Fruit fly (Drosophila melanogaster) whole organism, embryonic: Measurements from ENCODE around the gene Pnn.
A peak's percentile ranks its signal among the peaks of the same experiment; 100 is the strongest.

Experiments used
- Abd-B ChIP-seq: fragments of 200-800 bp; sonication (Bioruptor generic); optimal IDR thresholded peaks from 2 replicates; lab custom pipeline; 2018; ENCODE audit warnings: missing biosample characterization, mild to moderate bottlenecking, missing genetic modification characterization, moderate library complexity
- Atf3 ChIP-seq: fragments of 200-800 bp; sonication (Bioruptor generic); optimal IDR thresholded peaks from 3 replicates; lab custom pipeline; 2016; ENCODE audit warnings: missing biosample characterization, missing genetic modification characterization
- CG1024 ChIP-seq: fragments of 200-800 bp; sonication (Bioruptor generic); IDR thresholded peaks from 2 replicates; pipeline ENCODE4 v1.3.6; 2022; ENCODE audit warnings: missing biosample characterization, missing genetic modification characterization
- CG10959 ChIP-seq: fragments of 200-800 bp; sonication (Bioruptor generic); IDR thresholded peaks from 2 replicates; pipeline ENCODE4 v1.3.6; 2022; ENCODE audit warnings: missing biosample characterization, missing genetic modification characterization
- CG11093 ChIP-seq: fragments of 200-800 bp; sonication (Bioruptor generic); IDR thresholded peaks from 3 replicates; pipeline ENCODE4 v1.3.6; 2022; ENCODE audit warnings: missing biosample characterization, missing genetic modification characterization
- CG11504 ChIP-seq: fragments of 200-800 bp; sonication (Bioruptor generic); optimal IDR thresholded peaks from 3 replicates; lab custom pipeline; 2019; ENCODE audit warnings: missing biosample characterization, mild to moderate bottlenecking, missing genetic modification characterization, moderate library complexity
- CG14860 ChIP-seq: fragments of 200-800 bp; sonication (Bioruptor generic); IDR thresholded peaks from 3 replicates; pipeline ENCODE4 v1.3.6; 2022; ENCODE audit warnings: missing biosample characterization, missing genetic modification characterization; ENCODE audit not compliant: partially characterized antibody
- CG15601 ChIP-seq: fragments of 200-800 bp; sonication (Bioruptor generic); optimal IDR thresholded peaks from 3 replicates; lab custom pipeline; 2019; ENCODE audit warnings: missing biosample characterization, mild to moderate bottlenecking, missing genetic modification characterization, moderate library complexity
- CG17361 ChIP-seq: fragments of 200-800 bp; sonication (Bioruptor generic); IDR thresholded peaks from 3 replicates; pipeline ENCODE4 v1.3.6; 2022; ENCODE audit warnings: missing biosample characterization, missing genetic modification characterization
- CG17612 ChIP-seq: fragments of 200-800 bp; sonication (Bioruptor generic); IDR thresholded peaks from 2 replicates; pipeline ENCODE4 v1.3.6; 2022; ENCODE audit warnings: missing biosample characterization, missing genetic modification characterization
- CG2116 ChIP-seq: fragments of 200-800 bp; sonication (Bioruptor generic); optimal IDR thresholded peaks from 3 replicates; lab custom pipeline; 2018; ENCODE audit warnings: missing biosample characterization, mild to moderate bottlenecking, missing genetic modification characterization
- CG34422 ChIP-seq: fragments of 200-800 bp; sonication (Bioruptor generic); IDR thresholded peaks from 3 replicates; pipeline ENCODE4 v1.3.6; 2022; ENCODE audit warnings: missing biosample characterization, missing genetic modification characterization
- CG43689 ChIP-seq: fragments of 200-800 bp; sonication (Bioruptor generic); IDR thresholded peaks from 2 replicates; pipeline ENCODE4 v1.3.6; 2022; ENCODE audit warnings: missing biosample characterization, missing genetic modification characterization
- CG6854 ChIP-seq: fragments of 200-800 bp; sonication (Bioruptor generic); optimal IDR thresholded peaks from 3 replicates; lab custom pipeline; 2017; ENCODE audit warnings: missing biosample characterization, mild to moderate bottlenecking, missing genetic modification characterization
- CG7556 ChIP-seq: fragments of 200-800 bp; sonication (Bioruptor generic); optimal IDR thresholded peaks from 2 replicates; lab custom pipeline; 2017; ENCODE audit warnings: missing biosample characterization, mild to moderate bottlenecking, missing genetic modification characterization
- CG8478 ChIP-seq: fragments of >200 bp; optimal IDR thresholded peaks from 2 replicates; lab custom pipeline; 2018
- CG9609 ChIP-seq: fragments of 200-800 bp; sonication (Bioruptor generic); optimal IDR thresholded peaks from 3 replicates; lab custom pipeline; 2016; ENCODE audit warnings: missing biosample characterization, missing genetic modification characterization
- CrebB ChIP-seq: fragments of 200-800 bp; sonication (Bioruptor generic); optimal IDR thresholded peaks from 3 replicates; lab custom pipeline; 2018; ENCODE audit warnings: missing biosample characterization, mild to moderate bottlenecking, missing genetic modification characterization
- Dbx ChIP-seq: fragments of 200-800 bp; sonication (Bioruptor generic); IDR thresholded peaks from 3 replicates; pipeline ENCODE4 v1.3.6; 2022; ENCODE audit warnings: missing biosample characterization, missing genetic modification characterization
- Deaf1 ChIP-seq: fragments of 200-800 bp; optimal IDR thresholded peaks from 3 replicates; lab custom pipeline; 2019; ENCODE audit warnings: missing biosample characterization, mild to moderate bottlenecking, missing genetic modification characterization, moderate library complexity
- Dek ChIP-seq: fragments of 200-800 bp; sonication (Bioruptor generic); optimal IDR thresholded peaks from 3 replicates; lab custom pipeline; 2019; ENCODE audit warnings: missing biosample characterization, mild to moderate bottlenecking, missing genetic modification characterization, moderate library complexity
- Drgx ChIP-seq: fragments of 200-800 bp; sonication (Bioruptor generic); IDR thresholded peaks from 2 replicates; pipeline ENCODE4 v1.3.6; 2022; ENCODE audit warnings: missing biosample characterization, missing genetic modification characterization
- Hr3 ChIP-seq: fragments of 200-800 bp; sonication (Bioruptor generic); optimal IDR thresholded peaks from 3 replicates; lab custom pipeline; 2016; ENCODE audit warnings: missing biosample characterization, missing genetic modification characterization
- Hr78 ChIP-seq, 2 experiments: fragments of 200-800 bp in 1 of 2; fragments of >200 bp in 1 of 2; sonication (Bioruptor generic) in 1 of 2; optimal IDR thresholded peaks; 2 replicates each; lab custom pipeline; 2017 to 2019; ENCODE audit warnings: missing biosample characterization in 2 of 2, missing genetic modification characterization in 2 of 2, mild to moderate bottlenecking in 1 of 2, moderate library complexity in 1 of 2
- MESR4 ChIP-seq: fragments of 200-800 bp; sonication (Bioruptor generic); optimal IDR thresholded peaks from 2 replicates; lab custom pipeline; 2018; ENCODE audit warnings: missing biosample characterization, mild to moderate bottlenecking, missing genetic modification characterization, moderate library complexity
- Med ChIP-seq: fragments of 200-800 bp; sonication (Bioruptor generic); peaks from one replicate; lab custom pipeline; 2016; ENCODE audit warnings: missing biosample characterization, missing genetic modification characterization, mild to moderate bottlenecking, inconsistent platforms, moderate library complexity
- Mes4 ChIP-seq: fragments of 200-800 bp; sonication (Bioruptor generic); optimal IDR thresholded peaks from 2 replicates; lab custom pipeline; 2016; ENCODE audit warnings: missing biosample characterization, missing genetic modification characterization
- Nf-YB ChIP-seq: fragments of 200-800 bp; sonication (Bioruptor generic); optimal IDR thresholded peaks from 3 replicates; lab custom pipeline; 2019; ENCODE audit warnings: missing biosample characterization, mild to moderate bottlenecking, missing genetic modification characterization, moderate library complexity
- ap ChIP-seq: fragments of 200-800 bp; sonication (Bioruptor generic); IDR thresholded peaks from 2 replicates; pipeline ENCODE4 v1.3.6; 2022; ENCODE audit warnings: missing biosample characterization, missing genetic modification characterization
- ara ChIP-seq: fragments of 200-800 bp; sonication (Bioruptor generic); IDR thresholded peaks from 2 replicates; pipeline ENCODE4 v1.3.6; 2022; ENCODE audit warnings: missing biosample characterization, missing genetic modification characterization
- bigmax ChIP-seq: fragments of 200-800 bp; sonication (Bioruptor generic); optimal IDR thresholded peaks from 2 replicates; lab custom pipeline; 2018; ENCODE audit warnings: missing biosample characterization, mild to moderate bottlenecking, missing genetic modification characterization
- chinmo ChIP-seq: fragments of 200-800 bp; sonication (Bioruptor generic); IDR thresholded peaks from 4 replicates; pipeline ENCODE4 v1.3.6; 2022; ENCODE audit warnings: missing biosample characterization, missing genetic modification characterization; ENCODE audit not compliant: partially characterized antibody
- chm ChIP-seq: fragments of 200-800 bp; sonication (Bioruptor generic); IDR thresholded peaks from 2 replicates; pipeline ENCODE4 v1.3.6; 2022; ENCODE audit warnings: missing biosample characterization, missing genetic modification characterization
- crc ChIP-seq: fragments of 200-800 bp; sonication (Bioruptor generic); optimal IDR thresholded peaks from 2 replicates; lab custom pipeline; 2016; ENCODE audit warnings: missing biosample characterization, missing genetic modification characterization
- croc ChIP-seq: fragments of 200-800 bp; sonication (Bioruptor generic); conservative IDR thresholded peaks from 3 replicates; pipeline ENCODE4 v1.3.6; 2022; ENCODE audit warnings: missing biosample characterization, missing genetic modification characterization
- dmrt99B ChIP-seq: fragments of 200-800 bp; sonication (Bioruptor generic); optimal IDR thresholded peaks from 2 replicates; lab custom pipeline; 2018; ENCODE audit warnings: missing biosample characterization, mild to moderate bottlenecking, missing genetic modification characterization, moderate library complexity
- gro ChIP-seq: fragments of 200-800 bp; sonication (Bioruptor generic); optimal IDR thresholded peaks from 2 replicates; lab custom pipeline; 2016; ENCODE audit warnings: missing biosample characterization, missing genetic modification characterization
- gt ChIP-seq: fragments of 200-800 bp; sonication (Bioruptor generic); IDR thresholded peaks from 2 replicates; pipeline ENCODE4 v1.3.6; 2022; ENCODE audit warnings: missing biosample characterization, missing genetic modification characterization
- hth ChIP-seq: fragments of >200 bp; optimal IDR thresholded peaks from 2 replicates; lab custom pipeline; 2017; ENCODE audit warnings: inconsistent platforms
- luna ChIP-seq: fragments of 200-800 bp; sonication (Bioruptor generic); optimal IDR thresholded peaks from 2 replicates; lab custom pipeline; 2016; ENCODE audit warnings: missing biosample characterization, missing genetic modification characterization
- nmo ChIP-seq: fragments of 200-800 bp; sonication (Bioruptor generic); optimal IDR thresholded peaks from 2 replicates; lab custom pipeline; 2018; ENCODE audit warnings: missing biosample characterization, mild to moderate bottlenecking, missing genetic modification characterization, moderate library complexity
- pnt ChIP-seq: fragments of 200-800 bp; sonication (Bioruptor generic); optimal IDR thresholded peaks from 3 replicates; lab custom pipeline; 2016; ENCODE audit warnings: missing biosample characterization, missing genetic modification characterization
- sc ChIP-seq, 3 experiments: fragments of >200 bp in 2 of 3; fragments of 200-800 bp in 1 of 3; sonication (Bioruptor generic) in 1 of 3; optimal IDR thresholded peaks; 2 replicates in 2 of 3; 3 replicates in 1 of 3; lab custom pipeline; 2017; ENCODE audit warnings: mild to moderate bottlenecking in 1 of 3, missing biosample characterization in 1 of 3, missing genetic modification characterization in 1 of 3, missing genetic modification reagents in 1 of 3
- slbo ChIP-seq: fragments of 200-800 bp; sonication (Bioruptor generic); IDR thresholded peaks from 2 replicates; pipeline ENCODE4 v1.3.6; 2022; ENCODE audit warnings: missing biosample characterization, missing genetic modification characterization
- sr ChIP-seq: fragments of 200-800 bp; sonication (Bioruptor generic); IDR thresholded peaks from 3 replicates; pipeline ENCODE4 v1.3.6; 2022; ENCODE audit warnings: missing biosample characterization, missing genetic modification characterization
- tll ChIP-seq, 2 experiments: fragments of 200-800 bp in 1 of 2; fragments of >200 bp in 1 of 2; sonication (Bioruptor generic) in 1 of 2; optimal IDR thresholded peaks; 2 replicates each; lab custom pipeline; 2017 to 2019; ENCODE audit warnings: missing biosample characterization in 2 of 2, missing genetic modification characterization in 2 of 2, mild to moderate bottlenecking in 1 of 2, moderate library complexity in 1 of 2
- tna ChIP-seq: fragments of 200-800 bp; sonication (Bioruptor generic); IDR thresholded peaks from 2 replicates; pipeline ENCODE4 v1.3.6; 2022; ENCODE audit warnings: missing biosample characterization, missing genetic modification characterization; ENCODE audit not compliant: partially characterized antibody
- wek ChIP-seq: fragments of 200-800 bp; sonication (Bioruptor generic); optimal IDR thresholded peaks from 3 replicates; lab custom pipeline; 2018; ENCODE audit warnings: missing biosample characterization, mild to moderate bottlenecking, missing genetic modification characterization, moderate library complexity
- zf30C ChIP-seq: fragments of 200-800 bp; sonication (Bioruptor generic); optimal IDR thresholded peaks from 3 replicates; lab custom pipeline; 2018; ENCODE audit warnings: missing biosample characterization, mild to moderate bottlenecking, missing genetic modification characterization

Gene Pnn

dm6 chr3R:9779764-9780163 lies 39.1 kb downstream of the Pnn start, which contains the start of gene CG12947 (continued):
- TF ChIP-seq Hr78 (GFP tag; optimal IDR thresholded peaks at IDR 0.05; lab: Kevin White, UChicago): no peak
- TF ChIP-seq CG9609 (GFP tag; lab: Kevin White, UChicago): no peak
- no peak for TF ChIP-seq CG1024 (GFP tag; lab: Robert Waterston, UW)
- TF ChIP-seq Nf-YB (GFP tag; lab: Kevin White, UChicago): no peak
- no peak for TF ChIP-seq tna (GFP tag; lab: Robert Waterston, UW)
- TF ChIP-seq gt (GFP tag; lab: Robert Waterston, UW): no peak
- TF ChIP-seq Deaf1 (tag; lab: Kevin White, UChicago): no peak
- no peak for TF ChIP-seq CG17361 (GFP tag; lab: Robert Waterston, UW)
- TF ChIP-seq luna: no peak
- TF ChIP-seq chm: 0 out of 2 replicates have a peak, but pooled peaks have one; percentile 12
- TF ChIP-seq Dek (tag; lab: Kevin White, UChicago): no peak
- TF ChIP-seq Abd-B (GFP tag; lab: Kevin White, UChicago): no peak
- peak; percentile 51 for TF ChIP-seq Med (GFP tag; lab: Kevin White, UChicago)
- TF ChIP-seq bigmax: no peak
- TF ChIP-seq Drgx: 0 out of 2 replicates have a peak, but pooled peaks have one; percentile 21
- 0 out of 3 replicates have a peak, but pooled peaks have one; percentile 14 for TF ChIP-seq Dbx
- no peak for TF ChIP-seq Mes4 (GFP tag; lab: Kevin White, UChicago)
- no peak for TF ChIP-seq CG2116
- no peak for TF ChIP-seq sr
- TF ChIP-seq hth (lab: Kevin White, UChicago): no peak
- TF ChIP-seq crc (GFP tag; lab: Kevin White, UChicago): no peak
- TF ChIP-seq croc (GFP tag; lab: Robert Waterston, UW): no peak
- TF ChIP-seq CG34422 (GFP tag; lab: Robert Waterston, UW): 0 out of 3 replicates have a peak, but pooled peaks have one; percentile 16

- TF ChIP-seq chinmo (GFP tag; lab: Robert Waterston, UW): no peak
- TF ChIP-seq CG6854 (GFP tag; lab: Kevin White, UChicago): no peak
- TF ChIP-seq CG11093: no peak
- TF ChIP-seq CG11504: no peak
- peak; percentile 5 for TF ChIP-seq nmo (GFP tag; lab: Kevin White, UChicago)
- peak; percentile 66 for TF ChIP-seq bigmax
- TF ChIP-seq pnt: no peak
- no peak for TF ChIP-seq wek (GFP tag; lab: Kevin White, UChicago)
- TF ChIP-seq CG15601 (tag; lab: Kevin White, UChicago): no peak
- TF ChIP-seq tll (GFP tag; optimal IDR thresholded peaks at IDR 0.05; lab: Kevin White, UChicago): no peak
- TF ChIP-seq zf30C (GFP tag; lab: Kevin White, UChicago): no peak
- TF ChIP-seq CG43689 (GFP tag; lab: Robert Waterston, UW): no peak
- no peak for TF ChIP-seq ara (GFP tag; lab: Robert Waterston, UW)
- no peak for TF ChIP-seq chm
- no peak for TF ChIP-seq CG17612 (GFP tag; lab: Robert Waterston, UW)
- no peak for TF ChIP-seq Drgx
- TF ChIP-seq sc (optimal IDR thresholded peaks at IDR 0.05; lab: Kevin White, UChicago): no peak
- no peak for TF ChIP-seq sc (GFP tag; optimal IDR thresholded peaks at IDR 0.05; lab: Kevin White, UChicago)
- TF ChIP-seq Atf3 (GFP tag; lab: Kevin White, UChicago): no peak
- TF ChIP-seq CrebB (tag; lab: Kevin White, UChicago): no peak
- no peak for TF ChIP-seq Hr3 (GFP tag; lab: Kevin White, UChicago)
- TF ChIP-seq ap: no peak
- TF ChIP-seq dmrt99B (tag; lab: Kevin White, UChicago): peak; percentile 34
- no peak for TF ChIP-seq MESR4 (GFP tag; lab: Kevin White, UChicago)
- TF ChIP-seq CG7556: peak; percentile 45
- TF ChIP-seq slbo (GFP tag; lab: Robert Waterston, UW): no peak
- TF ChIP-seq CG14860 (GFP tag; lab: Robert Waterston, UW): no peak
- TF ChIP-seq gro: no peak
- no peak for TF ChIP-seq CG10959
- TF ChIP-seq CG8478: no peak
Observed at dm6 chr3R:9783240-9783917, 42.7 kb downstream of the Pnn start.
